Fruit fly (Drosophila melanogaster) whole organism, wandering third instar larva: ENCODE results near the gene CG43815.
A peak's percentile ranks its signal among the peaks of the same experiment; 100 is the strongest.

ENCODE experiments used
- Abd-B ChIP-seq: fragments of >200 bp; optimal IDR thresholded peaks from 2 replicates; lab custom pipeline; 2017; ENCODE audit warnings: missing biosample characterization, missing genetic modification characterization
- CG32264 ChIP-seq: fragments of 200-800 bp; sonication (Bioruptor generic); optimal IDR thresholded peaks from 2 replicates; lab custom pipeline; 2016; ENCODE audit warnings: missing biosample characterization, missing genetic modification characterization
- CG9705 ChIP-seq: fragments of 200-800 bp; sonication (Bioruptor generic); optimal IDR thresholded peaks from 2 replicates; lab custom pipeline; 2018; ENCODE audit warnings: missing biosample characterization, mild to moderate bottlenecking, missing genetic modification characterization
- CrebA ChIP-seq: fragments of 200-800 bp; sonication (Bioruptor generic); optimal IDR thresholded peaks from 2 replicates; lab custom pipeline; 2016; ENCODE audit warnings: missing biosample characterization, mild to moderate bottlenecking, missing genetic modification characterization, borderline replicate concordance
- Dfd ChIP-seq: fragments of >200 bp; optimal IDR thresholded peaks from 2 replicates; lab custom pipeline; 2017; ENCODE audit warnings: missing biosample characterization, missing genetic modification characterization
- Dif ChIP-seq: fragments of 200-275, 200-300 bp; sonication (Bioruptor generic); optimal IDR thresholded peaks from 2 replicates; lab custom pipeline; 2018; ENCODE audit warnings: missing biosample characterization, missing genetic modification characterization; ENCODE audit not compliant: partially characterized antibody
- GATAd ChIP-seq: sonication (Bioruptor generic); optimal IDR thresholded peaks from 2 replicates; lab custom pipeline; 2016; ENCODE audit warnings: missing biosample characterization, missing genetic modification characterization
- HLH106 ChIP-seq: fragments of 200-800 bp; optimal IDR thresholded peaks from 3 replicates; lab custom pipeline; 2019; ENCODE audit warnings: missing biosample characterization, mild to moderate bottlenecking, missing genetic modification characterization, moderate library complexity
- Hnf4 ChIP-seq: fragments of 200-800 bp; sonication (Bioruptor generic); optimal IDR thresholded peaks from 2 replicates; lab custom pipeline; 2016; ENCODE audit warnings: missing biosample characterization, mild to moderate bottlenecking, missing genetic modification characterization
- Hr78 ChIP-seq: fragments of >200 bp; optimal IDR thresholded peaks from 2 replicates; lab custom pipeline; 2017; ENCODE audit warnings: missing biosample characterization, missing genetic modification characterization
- Hr83 ChIP-seq: fragments of 200-300 bp; sonication (Bioruptor generic); optimal IDR thresholded peaks from 2 replicates; lab custom pipeline; 2016; ENCODE audit warnings: missing biosample characterization, mild to moderate bottlenecking, missing genetic modification characterization, moderate library complexity; ENCODE audit not compliant: poor library complexity, severe bottlenecking
- Jra ChIP-seq: sonication (Bioruptor generic); optimal IDR thresholded peaks from 2 replicates; lab custom pipeline; 2016; ENCODE audit warnings: missing biosample characterization, missing genetic modification characterization
- Mio ChIP-seq: sonication (Bioruptor generic); optimal IDR thresholded peaks from 2 replicates; lab custom pipeline; 2016; ENCODE audit warnings: missing biosample characterization, missing genetic modification characterization
- Myc ChIP-seq: fragments of >200 bp; optimal IDR thresholded peaks from 2 replicates; lab custom pipeline; 2017
- N ChIP-seq: fragments of >200 bp; optimal IDR thresholded peaks from 2 replicates; lab custom pipeline; 2018; ENCODE audit warnings: missing biosample characterization, missing external identifiers, missing genetic modification characterization
- OdsH ChIP-seq: fragments of 200-800 bp; sonication (Bioruptor generic); optimal IDR thresholded peaks from 2 replicates; lab custom pipeline; 2016; ENCODE audit warnings: missing biosample characterization, mild to moderate bottlenecking, missing genetic modification characterization
- Rel ChIP-seq, 2 experiments: fragments of 200-800 bp; sonication (Bioruptor generic) in 1 of 2; optimal IDR thresholded peaks; 2 replicates in 1 of 2; 3 replicates in 1 of 2; lab custom pipeline; 2016 to 2019; ENCODE audit warnings: mild to moderate bottlenecking in 2 of 2, missing biosample characterization in 2 of 2, missing genetic modification characterization in 2 of 2, moderate library complexity in 1 of 2
- Sp1 ChIP-seq: fragments of 200-800 bp; sonication (Bioruptor generic); optimal IDR thresholded peaks from 3 replicates; lab custom pipeline; 2019; ENCODE audit warnings: missing biosample characterization, mild to moderate bottlenecking, missing genetic modification characterization, moderate library complexity
- Vsx2 ChIP-seq: fragments of 200-300, 225-300 bp; sonication (Bioruptor generic); optimal IDR thresholded peaks from 2 replicates; lab custom pipeline; 2018; ENCODE audit warnings: missing biosample characterization, missing genetic modification characterization; ENCODE audit not compliant: partially characterized antibody
- br ChIP-seq: fragments of 200-800 bp; sonication (Bioruptor generic); optimal IDR thresholded peaks from 2 replicates; lab custom pipeline; 2016; ENCODE audit warnings: missing biosample characterization, missing genetic modification characterization
- brk ChIP-seq: fragments of 200-800 bp; sonication (Bioruptor generic); optimal IDR thresholded peaks from 2 replicates; lab custom pipeline; 2016; ENCODE audit warnings: missing biosample characterization, mild to moderate bottlenecking, missing genetic modification characterization
- dl ChIP-seq, 2 experiments: fragments of 175-275, 200-275 bp in 1 of 2; fragments of 200-275 bp in 1 of 2; sonication (Bioruptor generic); optimal IDR thresholded peaks; lab custom pipeline; 2018; ENCODE audit warnings: mild to moderate bottlenecking in 2 of 2, missing biosample characterization in 2 of 2, missing genetic modification characterization in 2 of 2, moderate library complexity in 2 of 2; ENCODE audit not compliant: partially characterized antibody in 2 of 2, insufficient read depth in 1 of 2
- dmrt93B ChIP-seq: fragments of 200-800 bp; sonication (Bioruptor generic); optimal IDR thresholded peaks from 2 replicates; lab custom pipeline; 2018; ENCODE audit warnings: missing biosample characterization, mild to moderate bottlenecking, missing genetic modification characterization
- dsf ChIP-seq: sonication (Bioruptor generic); optimal IDR thresholded peaks from 2 replicates; lab custom pipeline; 2016; ENCODE audit warnings: missing biosample characterization, missing genetic modification characterization, borderline replicate concordance
- ey ChIP-seq: fragments of 200-800 bp; sonication (Bioruptor generic); optimal IDR thresholded peaks from 2 replicates; lab custom pipeline; 2016; ENCODE audit warnings: missing biosample characterization, missing genetic modification characterization
- foxo ChIP-seq, 2 experiments: fragments of 200-800 bp; sonication (Bioruptor generic); optimal IDR thresholded peaks; 2 replicates in 1 of 2; 3 replicates in 1 of 2; lab custom pipeline; 2016 to 2017; ENCODE audit warnings: missing biosample characterization in 2 of 2, missing genetic modification characterization in 2 of 2
- fru ChIP-seq: fragments of 200-800 bp; sonication (Bioruptor generic); optimal IDR thresholded peaks from 3 replicates; lab custom pipeline; 2016; ENCODE audit warnings: missing biosample characterization, mild to moderate bottlenecking, missing genetic modification characterization
- h ChIP-seq: fragments of 200-800 bp; sonication (Bioruptor generic); optimal IDR thresholded peaks from 3 replicates; lab custom pipeline; 2016; ENCODE audit warnings: missing biosample characterization, mild to moderate bottlenecking, missing genetic modification characterization
- jim ChIP-seq: fragments of 175-275, 200-325 bp; sonication (Bioruptor generic); optimal IDR thresholded peaks from 2 replicates; lab custom pipeline; 2016; ENCODE audit warnings: missing biosample characterization, mild to moderate bottlenecking, missing genetic modification characterization
- lola ChIP-seq: fragments of >200 bp; optimal IDR thresholded peaks from 2 replicates; lab custom pipeline; 2017; ENCODE audit warnings: missing biosample characterization, missing genetic modification characterization
- pan ChIP-seq: fragments of >200 bp; optimal IDR thresholded peaks from 2 replicates; lab custom pipeline; 2017
- psq ChIP-seq: fragments of 200-800 bp; sonication (Bioruptor generic); optimal IDR thresholded peaks from 3 replicates; lab custom pipeline; 2017; ENCODE audit warnings: missing biosample characterization, mild to moderate bottlenecking, missing genetic modification characterization, moderate library complexity
- rgr ChIP-seq: fragments of 200-800 bp; sonication (Bioruptor generic); optimal IDR thresholded peaks from 3 replicates; lab custom pipeline; 2016; ENCODE audit warnings: missing biosample characterization, mild to moderate bottlenecking, missing genetic modification characterization
- sage ChIP-seq: fragments of 200-800 bp; sonication (Bioruptor generic); optimal IDR thresholded peaks from 2 replicates; lab custom pipeline; 2016; ENCODE audit warnings: missing biosample characterization, mild to moderate bottlenecking, missing genetic modification characterization
- sv ChIP-seq: fragments of 200-800 bp; sonication (Bioruptor generic); optimal IDR thresholded peaks from 3 replicates; lab custom pipeline; 2016; ENCODE audit warnings: missing biosample characterization, missing genetic modification characterization
- tai ChIP-seq: sonication (Bioruptor generic); optimal IDR thresholded peaks from 2 replicates; lab custom pipeline; 2016; ENCODE audit warnings: missing biosample characterization, missing genetic modification characterization
- usp ChIP-seq: fragments of >200 bp; optimal IDR thresholded peaks from 2 replicates; lab custom pipeline; 2017; ENCODE audit warnings: missing biosample characterization, missing genetic modification characterization
- woc ChIP-seq: sonication (Bioruptor generic); optimal IDR thresholded peaks from 2 replicates; lab custom pipeline; 2016; ENCODE audit warnings: missing biosample characterization, mild to moderate bottlenecking, missing genetic modification characterization

The CG43815 gene

DNA sequence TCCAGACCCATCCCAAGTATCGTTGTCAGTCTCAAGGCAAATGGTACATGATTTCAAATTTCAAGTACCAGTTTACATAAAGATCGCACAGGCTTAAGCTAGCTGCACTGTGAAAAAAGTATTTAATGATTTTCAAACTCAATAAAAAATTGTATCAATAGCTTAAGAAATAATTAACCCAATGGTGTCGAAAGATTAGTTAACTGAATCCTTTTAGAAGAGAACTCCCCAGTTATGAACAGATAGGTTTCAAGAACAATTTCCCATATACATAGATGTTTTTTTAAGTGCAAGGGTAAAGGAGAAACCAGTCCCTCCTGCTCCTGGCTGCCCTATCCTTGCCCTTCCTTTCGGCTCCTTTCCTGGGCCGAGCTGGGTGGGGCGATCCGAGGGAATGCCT is 6.7 kb downstream of the CG43815 start:
- TF ChIP-seq foxo (GFP tag; optimal IDR thresholded peaks at IDR 0.05; lab: Kevin White, UChicago) (no peak), h (peak; percentile 4), fru (GFP tag; lab: Kevin White, UChicago) (peak; percentile 19)
- TF ChIP-seq, all 38 proteins: peak for 2

DNA sequence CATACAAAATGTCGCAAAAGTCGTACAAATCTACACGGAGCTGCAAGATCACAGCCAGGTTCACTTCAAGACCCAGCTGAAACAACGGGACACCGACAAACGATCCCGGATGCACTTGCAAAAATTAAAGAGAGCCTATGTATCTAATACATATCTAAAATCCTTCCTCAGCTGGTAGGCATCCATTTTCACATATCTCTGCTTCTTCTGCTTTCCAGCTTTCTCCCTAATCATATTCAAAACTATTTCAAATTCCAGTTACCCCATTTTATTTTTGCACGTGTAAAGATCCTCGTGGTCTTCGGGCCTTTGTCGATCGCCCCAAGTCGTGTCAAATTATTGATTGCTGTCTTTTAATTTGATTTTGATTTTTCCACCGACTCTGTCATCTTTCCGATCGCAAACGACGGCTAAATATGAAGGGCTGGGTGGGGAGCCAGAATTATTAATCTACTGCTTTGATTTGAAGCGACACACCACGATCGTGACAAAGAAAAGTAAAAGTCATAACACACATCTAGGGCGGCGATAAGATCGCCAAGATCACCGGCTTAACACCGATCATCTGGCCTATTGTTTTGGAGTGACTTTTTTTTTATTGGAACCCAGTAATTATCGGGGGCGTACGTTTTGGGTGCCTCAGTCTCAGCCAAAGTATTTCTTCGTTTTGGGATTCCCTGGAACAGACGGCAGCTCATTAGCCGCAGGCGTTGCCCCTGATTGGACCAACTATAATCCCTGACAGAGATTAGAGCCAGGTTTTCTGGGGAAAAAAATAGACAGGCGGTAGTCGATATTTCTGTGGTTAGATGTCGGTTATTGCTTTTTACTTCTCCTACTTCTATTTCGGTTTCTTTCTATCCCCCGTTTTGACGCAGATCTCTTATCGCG is 7.6 kb downstream of the CG43815 start:
- TF ChIP-seq pan (lab: Kevin White, UChicago) (no peak), Rel (GFP tag; optimal IDR thresholded peaks at IDR 0.05; lab: Kevin White, UChicago) (no peak), Rel (tag; optimal IDR thresholded peaks at IDR 0.05; lab: Kevin White, UChicago) (no peak), brk (no peak), Hnf4 (GFP tag; lab: Kevin White, UChicago) (no peak), Myc (lab: Kevin White, UChicago) (no peak), psq (GFP tag; lab: Kevin White, UChicago) (no peak), tai (GFP tag; lab: Kevin White, UChicago) (no peak), CG9705 (GFP tag; lab: Kevin White, UChicago) (no peak), GATAd (GFP tag; lab: Kevin White, UChicago) (no peak), dsf (GFP tag; lab: Kevin White, UChicago) (no peak), Dif (GFP tag; lab: Kevin White, UChicago) (no peak), h (peak; percentile 18), Dfd (GFP tag; lab: Kevin White, UChicago) (no peak), Mio (GFP tag; lab: Kevin White, UChicago) (no peak), lola (no peak), foxo (GFP tag; optimal IDR thresholded peaks at IDR 0.05; lab: Kevin White, UChicago) (peak in 1 of 2 experiments; percentile 25), Sp1 (GFP tag; lab: Kevin White, UChicago) (no peak), HLH106 (tag; lab: Kevin White, UChicago) (peak; percentile 14), sage (GFP tag; lab: Kevin White, UChicago) (no peak), sv (GFP tag; lab: Kevin White, UChicago) (no peak), rgr (GFP tag; lab: Kevin White, UChicago) (peak; percentile 22), CG32264 (GFP tag; lab: Kevin White, UChicago) (no peak), Vsx2 (GFP tag; lab: Kevin White, UChicago) (no peak), jim (GFP tag; lab: Kevin White, UChicago) (no peak), Abd-B (GFP tag; lab: Kevin White, UChicago) (no peak), Hr83 (GFP tag; lab: Kevin White, UChicago) (no peak), dmrt93B (GFP tag; lab: Kevin White, UChicago) (no peak), br (GFP tag; lab: Kevin White, UChicago) (peak; percentile 12), OdsH (GFP tag; lab: Kevin White, UChicago) (no peak), fru (GFP tag; lab: Kevin White, UChicago) (peak; percentile 26), CrebA (no peak), woc (GFP tag; lab: Kevin White, UChicago) (no peak), Hr78 (no peak), Jra (GFP tag; lab: Kevin White, UChicago) (no peak), dl (GFP tag; optimal IDR thresholded peaks at IDR 0.05; lab: Kevin White, UChicago; ENCODE audit: insufficient read depth in 1 of 2, partially characterized antibody in 2 of 2) (no peak), N (GFP tag; lab: Kevin White, UChicago) (no peak), ey (GFP tag; lab: Kevin White, UChicago) (peak; percentile 28), usp (GFP tag; lab: Kevin White, UChicago) (no peak)
- TF ChIP-seq, all 38 proteins: peak for 7
